Worm (Caenorhabditis elegans): ENCODE measurements around the gene K01G5.10.

K01G5.10 gene

DNA sequence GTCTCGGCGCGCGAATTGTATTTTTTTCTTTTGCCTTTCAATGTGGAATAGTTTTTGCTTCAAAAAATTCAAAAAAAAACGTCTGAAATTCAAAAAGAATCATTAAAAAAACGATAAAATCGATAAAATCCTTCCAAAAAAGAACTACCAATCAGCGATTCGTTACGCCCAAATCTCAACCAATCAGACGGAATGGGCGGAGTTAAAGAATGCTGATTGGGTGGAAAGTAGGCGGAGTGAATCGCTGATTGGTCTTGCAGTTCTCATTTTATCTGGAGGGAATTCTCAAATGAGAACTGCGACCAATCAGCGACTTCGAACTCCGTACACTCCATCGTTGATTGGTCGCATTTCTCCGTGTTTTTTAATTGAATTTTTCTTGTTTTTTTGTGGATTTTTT is 46.9 kb upstream of the K01G5.10 start:
- TF ChIP-seq mec-3 (tag; optimal IDR thresholded peaks at IDR 0.05; ENCODE audit: borderline replicate concordance) (no peak), eyg-1 (tag; optimal IDR thresholded peaks at IDR 0.05) (no peak), rnt-1 (tag; optimal IDR thresholded peaks at IDR 0.05) (no peak), pag-3 (tag; optimal IDR thresholded peaks at IDR 0.05; ENCODE audit: borderline replicate concordance) (no peak), zip-5 (tag; optimal IDR thresholded peaks at IDR 0.05) (no peak), nfya-1 (tag; optimal IDR thresholded peaks at IDR 0.05) (peak; percentile 93)

DNA sequence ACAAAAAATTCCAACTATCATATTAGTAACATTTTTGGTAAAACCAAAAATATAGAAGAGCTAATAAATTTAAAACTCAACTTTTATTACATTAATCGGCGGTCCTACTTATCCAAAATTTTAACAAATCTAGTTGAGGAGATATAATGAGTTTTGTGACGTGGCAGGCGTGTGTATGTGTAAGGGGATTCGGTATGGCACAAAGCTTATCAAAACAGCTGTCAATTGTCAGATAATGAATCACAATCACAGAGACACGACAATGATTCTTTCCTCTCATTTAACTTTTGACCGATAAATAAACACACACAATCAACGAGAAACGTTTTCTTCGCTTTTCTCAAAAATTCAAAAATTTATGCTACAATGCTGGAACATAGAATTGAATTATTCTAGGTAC is 43.7 kb upstream of the K01G5.10 start, which contains the start of gene K11D9.3:
TSS of gene K11D9.3 (minus strand) at position 181 of the 400 bp plus-strand sequence.
- TF ChIP-seq sox-4 (tag; optimal IDR thresholded peaks at IDR 0.05) (no peak), fax-1 (tag; optimal IDR thresholded peaks at IDR 0.05) (no peak), ceh-9 (tag; optimal IDR thresholded peaks at IDR 0.05) (no peak), ceh-31 (tag; optimal IDR thresholded peaks at IDR 0.05) (no peak), unc-86 (tag; optimal IDR thresholded peaks at IDR 0.05) (no peak), elt-4 (tag; optimal IDR thresholded peaks at IDR 0.05) (no peak), Y22D7AL.16 (tag; optimal IDR thresholded peaks at IDR 0.05) (no peak), ceh-22 (tag; optimal IDR thresholded peaks at IDR 0.05) (no peak), pat-9 (tag; optimal IDR thresholded peaks at IDR 0.05) (no peak), pha-4 (tag; optimal IDR thresholded peaks at IDR 0.05) (no peak), syd-9 (tag; optimal IDR thresholded peaks at IDR 0.05) (no peak), che-1 (tag; optimal IDR thresholded peaks at IDR 0.05) (no peak), madf-2 (tag; optimal IDR thresholded peaks at IDR 0.05) (no peak), C38D4.7 (GFP tag; optimal IDR thresholded peaks at IDR 0.05) (no peak), fkh-10 (GFP tag; optimal IDR thresholded peaks at IDR 0.05) (no peak), C08G9.2 (tag; optimal IDR thresholded peaks at IDR 0.05) (no peak), ceh-30 (tag; optimal IDR thresholded peaks at IDR 0.05) (no peak), zip-5 (tag; optimal IDR thresholded peaks at IDR 0.05) (no peak)

DNA sequence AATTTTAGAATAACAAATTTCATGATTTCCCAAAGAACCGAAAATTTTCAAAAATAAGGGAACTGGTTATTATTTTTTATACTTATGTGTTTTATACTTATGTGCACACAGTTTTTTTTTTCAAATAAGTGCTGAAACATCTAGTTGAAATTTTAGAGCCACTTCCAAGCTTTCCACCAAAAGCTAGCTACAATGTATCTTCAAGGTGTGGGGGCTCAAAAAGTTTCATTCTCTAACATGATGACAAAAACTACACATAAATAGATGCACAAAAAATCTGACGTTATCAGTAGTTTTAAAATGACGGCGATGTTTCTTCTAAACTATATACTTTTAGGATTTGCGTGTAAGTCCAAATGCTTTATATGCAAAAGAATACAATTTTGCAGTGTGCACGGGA is 35.7 kb upstream of the K01G5.10 start, which contains the start of gene clec-163:
TSS of gene clec-163 (plus strand) at position 301 of the 400 bp plus-strand sequence.
- TF ChIP-seq nhr-232 (tag; optimal IDR thresholded peaks at IDR 0.05) (no peak), hlh-30 (tag; optimal IDR thresholded peaks at IDR 0.05; ENCODE audit: insufficient read depth) (no peak), ceh-34 (tag; optimal IDR thresholded peaks at IDR 0.05) (no peak), nfya-1 (tag; optimal IDR thresholded peaks at IDR 0.05) (no peak), C08G9.2 (tag; optimal IDR thresholded peaks at IDR 0.05) (no peak), fkh-6 (tag; optimal IDR thresholded peaks at IDR 0.05) (no peak), ref-2 (tag; optimal IDR thresholded peaks at IDR 0.05) (no peak), ceh-24 (tag; optimal IDR thresholded peaks at IDR 0.05) (no peak), ceh-22 (tag; optimal IDR thresholded peaks at IDR 0.05) (no peak), dmd-4 (tag; optimal IDR thresholded peaks at IDR 0.05; ENCODE audit: borderline replicate concordance) (no peak), pax-1 (tag; optimal IDR thresholded peaks at IDR 0.05) (no peak), pha-4 (tag; optimal IDR thresholded peaks at IDR 0.05) (no peak), unc-42 (tag; optimal IDR thresholded peaks at IDR 0.05) (no peak), ztf-16 (tag; optimal IDR thresholded peaks at IDR 0.05) (no peak), ahr-1 (tag; optimal IDR thresholded peaks at IDR 0.05) (no peak), fkh-10 (GFP tag; optimal IDR thresholded peaks at IDR 0.05) (no peak), ceh-30 (tag; optimal IDR thresholded peaks at IDR 0.05) (no peak), pha-2 (tag; optimal IDR thresholded peaks at IDR 0.05) (no peak)

DNA sequence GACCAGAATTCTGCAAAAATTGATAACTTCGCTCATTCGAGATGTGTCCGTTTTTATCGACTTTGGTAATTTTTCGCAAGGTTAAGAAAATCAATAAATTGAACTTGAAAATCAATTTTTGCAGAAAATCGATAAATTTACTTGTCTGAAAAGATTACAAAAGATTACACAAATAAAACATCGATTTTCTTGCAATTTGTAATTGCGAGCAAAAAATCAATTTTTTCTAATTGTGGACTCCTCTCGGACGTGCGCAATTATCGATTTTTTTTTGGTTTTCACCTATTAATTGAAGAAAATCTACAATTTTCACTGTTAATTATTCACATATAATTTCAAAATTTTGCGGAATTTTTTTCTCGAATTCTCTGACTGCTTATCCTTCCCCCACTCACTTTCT is 32.9 kb upstream of the K01G5.10 start:
- TF ChIP-seq che-1 (tag; optimal IDR thresholded peaks at IDR 0.05) (no peak), madf-2 (tag; optimal IDR thresholded peaks at IDR 0.05) (no peak), lim-6 (tag; optimal IDR thresholded peaks at IDR 0.05) (no peak), pax-1 (tag; optimal IDR thresholded peaks at IDR 0.05) (no peak), unc-42 (tag; optimal IDR thresholded peaks at IDR 0.05) (no peak), tbx-7 (tag; optimal IDR thresholded peaks at IDR 0.05) (no peak), sox-4 (tag; optimal IDR thresholded peaks at IDR 0.05) (no peak), elt-4 (tag; optimal IDR thresholded peaks at IDR 0.05) (no peak), T23F11.4 (GFP tag; optimal IDR thresholded peaks at IDR 0.05) (no peak), ceh-34 (tag; optimal IDR thresholded peaks at IDR 0.05) (no peak), pha-2 (tag; optimal IDR thresholded peaks at IDR 0.05) (no peak), fkh-10 (GFP tag; optimal IDR thresholded peaks at IDR 0.05) (no peak), ets-4 (tag; optimal IDR thresholded peaks at IDR 0.05) (no peak), pat-9 (tag; optimal IDR thresholded peaks at IDR 0.05) (no peak), tbx-2 (tag; optimal IDR thresholded peaks at IDR 0.05) (no peak)
